Worm (Caenorhabditis elegans) whole organism, dauer: ENCODE measurements around the gene sas-4.
"Not testable (repeated sequence)": the region's sequence is repeated elsewhere in the genome, so short reads cannot be mapped to it uniquely, and the experiment has no call there.

Experiments used
- unc-62 ChIP-seq: sonication (generic microtip); optimal IDR thresholded peaks from 2 replicates; lab custom pipeline; 2017; ENCODE audit warnings: missing biosample characterization, missing genetic modification reagents, missing genetic modification characterization

sas-4 gene

ce11 chrIII:8318488-8318887, at the start of gene sas-4:
TSS of gene sas-4 (minus strand) at chrIII:8318588.
- no peak for TF ChIP-seq unc-62 (GFP tag; lab: Kevin White, UChicago)

DNA sequence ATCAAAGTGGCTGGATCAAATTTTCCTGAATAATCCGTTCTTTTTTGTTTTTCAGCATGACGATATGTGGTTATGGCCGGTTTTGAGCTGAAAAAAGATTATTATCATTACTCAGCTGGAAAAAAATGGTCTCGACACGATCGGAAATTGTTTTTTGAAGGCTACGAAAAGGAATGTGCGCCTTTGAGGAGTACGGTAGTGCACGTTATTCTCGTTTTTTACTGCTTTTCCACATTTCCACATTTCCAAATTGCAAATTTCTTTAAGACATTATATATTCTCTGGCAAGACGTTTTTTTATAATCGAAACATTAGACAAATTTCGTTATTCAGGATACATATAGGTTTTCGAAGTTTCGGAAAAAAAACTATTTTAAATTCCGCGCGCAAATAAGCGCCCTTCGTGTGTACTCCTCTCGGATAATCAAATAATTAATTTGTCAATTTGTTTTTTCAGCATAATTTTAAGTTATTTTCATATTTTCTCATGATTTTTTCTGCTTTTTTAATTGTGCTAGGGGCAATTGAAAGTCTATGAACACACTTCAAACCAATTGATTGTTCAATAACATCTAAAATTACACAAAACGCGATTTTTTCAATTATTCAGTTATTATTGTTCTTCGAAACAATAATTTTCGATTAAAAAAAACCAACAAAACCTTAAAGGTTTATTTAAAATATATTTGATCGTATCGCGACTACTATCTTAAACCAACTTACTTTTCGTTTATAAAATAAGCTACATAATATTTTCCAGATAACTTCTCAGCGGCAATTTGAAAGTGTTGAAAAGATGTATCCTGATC, 45.1 kb upstream of the sas-4 start, which contains the start of gene R05D3.3:
R05D3.3 (plus strand) TSS at position 759 of the 809 bp plus-strand sequence.
- no peak for TF ChIP-seq unc-62 (GFP tag; lab: Kevin White, UChicago)

DNA sequence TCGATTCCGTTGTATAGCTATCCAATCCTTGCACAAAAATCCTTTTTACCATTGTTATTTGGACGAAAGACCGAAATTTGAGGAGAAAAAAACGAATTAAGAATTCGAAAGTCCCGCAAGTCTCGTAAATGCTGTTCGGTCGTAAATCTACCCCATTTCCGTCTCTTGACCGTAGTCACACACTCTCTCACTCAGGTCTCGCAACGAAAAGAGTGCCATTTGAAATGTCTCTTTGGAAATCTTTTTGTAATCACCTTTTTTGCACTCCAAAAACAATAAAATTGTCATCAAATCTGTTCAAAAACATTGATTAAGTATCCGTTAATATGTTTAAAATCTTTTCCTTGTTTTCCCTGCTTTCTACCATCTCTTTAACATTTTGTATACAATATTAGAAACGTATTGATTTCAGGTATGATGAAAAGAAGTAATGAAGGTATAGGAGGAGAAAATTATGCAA, 39.9 kb upstream of the sas-4 start, which contains the start of the genes R05D3.8 and rfp-1:
R05D3.8 (minus strand) TSS at position 115 of the 460 bp plus-strand sequence.
rfp-1 (plus strand) TSS at position 410 of the 460 bp plus-strand sequence.
- TF ChIP-seq unc-62 (GFP tag; lab: Kevin White, UChicago) = no peak

ce11 chrIII:8356407-8356881, 38.1 kb upstream of the sas-4 start:
- no peak for TF ChIP-seq unc-62 (GFP tag; lab: Kevin White, UChicago)

ce11 chrIII:8355462-8355815, 37.1 kb upstream of the sas-4 start:
- TF ChIP-seq unc-62 (GFP tag; lab: Kevin White, UChicago) = no peak

DNA sequence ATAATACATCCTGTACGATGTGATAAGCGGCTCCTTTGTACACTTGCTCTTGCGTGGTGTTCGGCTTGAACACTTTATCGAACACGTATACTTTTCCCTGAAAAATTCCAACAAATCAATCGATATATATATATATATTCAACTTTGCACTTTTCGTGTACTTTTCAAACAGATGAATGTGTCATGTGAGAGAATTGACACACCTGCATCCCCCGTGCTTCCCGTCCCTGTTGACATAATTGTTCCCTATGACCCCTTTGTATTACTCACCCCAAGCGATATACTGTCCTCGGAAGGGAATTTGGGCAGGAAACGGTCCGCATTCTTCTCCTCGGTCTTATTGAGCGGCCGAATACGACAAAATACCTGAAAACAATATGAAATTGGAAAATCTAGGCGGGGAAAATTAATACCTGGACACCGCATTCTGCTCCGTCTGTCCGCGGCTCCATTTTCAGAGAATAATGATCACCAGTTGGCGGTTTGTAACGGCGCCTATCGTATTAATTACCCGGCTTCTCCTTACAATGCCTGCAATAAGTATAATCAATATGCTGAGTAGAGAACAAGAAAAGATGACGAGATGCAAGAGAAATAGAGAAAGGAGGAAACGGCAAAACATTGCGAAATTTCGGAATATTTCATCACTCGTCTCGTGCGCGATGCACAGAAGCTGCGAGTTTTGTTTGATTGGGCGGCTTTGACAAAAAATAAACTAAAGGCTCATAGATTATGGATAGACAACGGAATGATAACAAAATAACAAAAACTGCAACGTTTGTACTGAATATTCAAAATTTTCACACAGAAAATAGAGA, 36.5 kb upstream of the sas-4 start, which contains the start of gene unc-116:
unc-116 (minus strand) TSS at position 531 of the 818 bp plus-strand sequence.
- no peak for TF ChIP-seq unc-62 (GFP tag; lab: Kevin White, UChicago)

DNA sequence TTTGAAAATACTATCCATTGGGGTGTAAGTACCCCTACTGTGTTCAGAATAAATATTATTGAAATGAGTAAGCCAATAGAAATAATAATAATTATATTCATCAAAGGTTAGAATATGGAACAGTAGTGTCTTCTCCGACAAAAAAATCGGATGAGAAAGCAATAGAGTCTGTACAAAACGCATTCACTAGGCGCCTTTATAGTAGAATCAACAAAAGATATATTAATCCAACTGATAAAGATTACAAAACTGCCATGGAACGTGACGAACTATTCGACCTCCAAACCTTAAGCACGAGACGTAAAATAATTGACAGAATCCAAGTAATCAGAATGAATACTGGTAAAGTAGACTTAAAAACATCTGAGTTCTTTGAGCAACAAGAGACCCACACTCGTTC, 29.4 kb upstream of the sas-4 start, which contains the start of gene clc-29:
clc-29 (minus strand) TSS at position 101 of the 400 bp plus-strand sequence.
- not testable (repeated sequence) for TF ChIP-seq unc-62 (GFP tag; lab: Kevin White, UChicago)

DNA sequence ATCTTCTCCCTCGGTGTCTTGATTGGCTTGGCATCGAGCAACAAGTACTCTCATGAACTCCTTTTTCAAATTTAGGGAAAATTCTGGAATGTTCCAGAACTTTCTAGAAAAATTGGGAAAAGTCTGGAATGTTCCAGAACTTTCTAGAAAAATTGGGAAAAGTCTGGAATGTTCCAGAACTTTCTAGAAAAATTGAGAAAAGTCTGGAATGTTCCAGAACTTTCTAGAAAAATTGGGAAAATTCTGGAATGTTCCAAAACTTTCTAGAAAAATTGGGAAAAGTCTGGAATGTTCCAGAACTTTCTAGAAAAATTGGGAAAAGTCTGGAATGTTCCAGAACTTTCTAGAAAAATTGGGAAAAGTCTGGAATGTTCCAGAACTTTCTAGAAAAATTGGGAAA, 25.9 kb upstream of the sas-4 start, which contains the start of gene ZC262.7:
ZC262.7 (minus strand) TSS at position 54 of the 400 bp plus-strand sequence.
- TF ChIP-seq unc-62 (GFP tag; lab: Kevin White, UChicago) = not testable (repeated sequence)

ce11 chrIII:8339372-8339771, 21.0 kb upstream of the sas-4 start, which contains the start of gene clc-28:
TSS of gene clc-28 (minus strand) at chrIII:8339472.
- TF ChIP-seq unc-62 (GFP tag; lab: Kevin White, UChicago) = not testable (repeated sequence)

DNA sequence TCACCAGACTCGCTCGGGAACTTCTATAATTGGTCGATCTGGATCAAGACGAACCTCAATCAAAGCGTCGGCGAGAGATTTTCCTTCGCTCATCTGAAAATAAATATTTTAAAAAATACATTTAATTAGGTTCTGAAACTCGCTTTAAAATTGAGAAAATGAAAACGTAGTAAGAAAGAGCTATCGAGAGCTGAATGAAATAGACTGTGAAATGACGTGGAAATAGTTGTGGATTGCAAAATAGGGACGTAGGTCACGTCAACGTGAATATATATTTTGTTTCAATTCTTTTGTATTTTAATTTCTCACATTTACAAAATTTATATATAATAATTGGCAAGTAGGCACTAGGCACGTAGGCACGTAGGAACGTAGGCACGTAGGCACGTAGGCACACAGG, 16.0 kb upstream of the sas-4 start, which contains the start of gene ZC262.4:
ZC262.4 (minus strand) TSS at position 101 of the 400 bp plus-strand sequence.
- no peak for TF ChIP-seq unc-62 (GFP tag; lab: Kevin White, UChicago)

ce11 chrIII:8331779-8332178, 13.4 kb upstream of the sas-4 start, which contains the start of the genes mrps-18A and ZC262.2:
TSS of gene mrps-18A (minus strand) at chrIII:8331919.
TSS of gene ZC262.2 (plus strand) at chrIII:8332062.
- no peak for TF ChIP-seq unc-62 (GFP tag; lab: Kevin White, UChicago)

DNA sequence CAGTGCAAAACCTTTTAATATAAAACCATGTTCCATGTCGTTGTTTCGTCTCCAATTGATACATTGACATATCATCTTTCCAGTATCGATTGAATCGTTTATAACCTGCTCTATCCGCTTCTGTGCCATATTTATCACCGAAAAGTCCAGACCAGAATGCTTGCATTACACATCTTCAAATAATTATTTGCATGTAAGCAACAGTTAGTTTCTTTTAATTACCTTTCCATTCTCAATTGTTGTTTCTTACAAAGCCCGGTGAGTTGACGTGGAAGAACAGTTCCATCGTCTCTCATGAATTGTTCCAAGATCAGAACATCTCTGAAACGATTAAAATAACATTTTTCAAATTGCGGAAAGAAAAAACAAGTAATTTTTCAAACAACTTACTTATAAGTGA, 12.8 kb upstream of the sas-4 start, which contains the start of gene iglr-2:
iglr-2 (minus strand) TSS at position 101 of the 400 bp plus-strand sequence.
- no peak for TF ChIP-seq unc-62 (GFP tag; lab: Kevin White, UChicago)

- no peak for TF ChIP-seq unc-62 (GFP tag; lab: Kevin White, UChicago)
Measured at ce11 chrIII:8325574-8326513, 7.5 kb upstream of the sas-4 start, which contains the start of gene ZC262.13. TSS of gene ZC262.13 (plus strand) at chrIII:8326214.

ce11 chrIII:8324412-8324811, 6.0 kb upstream of the sas-4 start, which contains the start of gene F10E9.12:
TSS of gene F10E9.12 (plus strand) at chrIII:8324542.
- TF ChIP-seq unc-62 (GFP tag; lab: Kevin White, UChicago) = no peak
